Fruit fly (Drosophila melanogaster) whole organism, embryonic: Measurements from ENCODE around the gene acj6.

Experiments used
- Antp ChIP-seq: fragments of 200-800 bp; sonication (Bioruptor generic); optimal IDR thresholded peaks from 3 replicates; lab custom pipeline; 2016; ENCODE audit warnings: missing biosample characterization, missing genetic modification characterization
- CG1024 ChIP-seq: fragments of 200-800 bp; sonication (Bioruptor generic); IDR thresholded peaks from 2 replicates; pipeline ENCODE4 v1.3.6; 2022; ENCODE audit warnings: missing biosample characterization, missing genetic modification characterization
- CG2116 ChIP-seq: fragments of 200-800 bp; sonication (Bioruptor generic); optimal IDR thresholded peaks from 3 replicates; lab custom pipeline; 2018; ENCODE audit warnings: missing biosample characterization, mild to moderate bottlenecking, missing genetic modification characterization
- CG30403 ChIP-seq: fragments of 200-800 bp; sonication (Bioruptor generic); optimal IDR thresholded peaks from 3 replicates; lab custom pipeline; 2016; ENCODE audit warnings: missing biosample characterization, missing genetic modification characterization
- CG4360 ChIP-seq: fragments of 200-800 bp; sonication (Bioruptor generic); IDR thresholded peaks from 2 replicates; pipeline ENCODE4 v1.3.6; 2022; ENCODE audit warnings: missing biosample characterization, missing genetic modification characterization
- Opbp ChIP-seq: fragments of 200-800 bp; sonication (Bioruptor generic); IDR thresholded peaks from 3 replicates; pipeline ENCODE4 v1.3.6; 2022; ENCODE audit warnings: missing biosample characterization, missing genetic modification characterization; ENCODE audit not compliant: partially characterized antibody
- pho ChIP-seq: fragments of 200-800 bp; sonication (Bioruptor generic); optimal IDR thresholded peaks from 2 replicates; lab custom pipeline; 2016; ENCODE audit warnings: missing biosample characterization, missing genetic modification characterization
- psq ChIP-seq: fragments of 200-800 bp; sonication (Bioruptor generic); optimal IDR thresholded peaks from 2 replicates; lab custom pipeline; 2017; ENCODE audit warnings: missing biosample characterization, missing genetic modification characterization
- yki ChIP-seq: fragments of >200 bp; optimal IDR thresholded peaks from 3 replicates; lab custom pipeline; 2018

- TF ChIP-seq Opbp (GFP tag; lab: Robert Waterston, UW) (no peak), pho (GFP tag; lab: Kevin White, UChicago) (no peak), psq (GFP tag; lab: Kevin White, UChicago) (no peak), CG1024 (GFP tag; lab: Robert Waterston, UW) (no peak), CG2116 (GFP tag; lab: Kevin White, UChicago) (no peak), CG30403 (peak; percentile 3), yki (lab: Kevin White, UChicago) (no peak), Antp (no peak), CG4360 (GFP tag; lab: Robert Waterston, UW) (no peak)
These were observed 15.2 kb downstream of the acj6 start for dm6 chrX:15363649-15364048.
